Worm (Caenorhabditis elegans): ENCODE data around the gene rpac-40.

rpac-40 gene

ce11 chrV:4199185-4199584 lies at the start of gene rpac-40:
Gene rpac-40, plus strand, starts transcription at chrV:4199485.
- TF ChIP-seq ama-1 (optimal IDR thresholded peaks at IDR 0.05) = no peak
- no peak for TF ChIP-seq tbx-37 (GFP tag; conservative IDR thresholded peaks at IDR 0.05)
- no peak for TF ChIP-seq ceh-13 (GFP tag; optimal IDR thresholded peaks at IDR 0.05)
- TF ChIP-seq tra-4 (tag; optimal IDR thresholded peaks at IDR 0.05) = no peak

- TF ChIP-seq aly-1 (tag; optimal IDR thresholded peaks at IDR 0.05) (no peak), B0310.2 (tag; optimal IDR thresholded peaks at IDR 0.05) (no peak), ama-1 (optimal IDR thresholded peaks at IDR 0.05) (no peak), tbx-37 (GFP tag; conservative IDR thresholded peaks at IDR 0.05) (no peak), hnd-1 (tag; optimal IDR thresholded peaks at IDR 0.05) (no peak)
Observed at ce11 chrV:4151400-4151799, 47.9 kb upstream of the rpac-40 start.

ce11 chrV:4152200-4152599 lies 47.1 kb upstream of the rpac-40 start, which contains the start of gene Y45G5AM.6:
Gene Y45G5AM.6, minus strand, starts transcription at chrV:4152300.
- no peak for TF ChIP-seq flt-1 (GFP tag; IDR thresholded peaks at IDR 0.05)
- TF ChIP-seq ceh-36 (tag; optimal IDR thresholded peaks at IDR 0.05) = no peak
- no peak for TF ChIP-seq F13C5.2 (tag; optimal IDR thresholded peaks at IDR 0.05)
- no peak for TF ChIP-seq hnd-1 (tag; optimal IDR thresholded peaks at IDR 0.05)
- TF ChIP-seq tbx-37 (GFP tag; conservative IDR thresholded peaks at IDR 0.05) = no peak
- no peak for TF ChIP-seq hmg-4 (GFP tag; optimal IDR thresholded peaks at IDR 0.05)
- TF ChIP-seq B0310.2 (tag; optimal IDR thresholded peaks at IDR 0.05) = no peak
- TF ChIP-seq hmbx-1 (tag; optimal IDR thresholded peaks at IDR 0.05) = no peak
- TF ChIP-seq ama-1 (optimal IDR thresholded peaks at IDR 0.05) = no peak
- TF ChIP-seq aly-1 (tag; optimal IDR thresholded peaks at IDR 0.05) = no peak
- no peak for TF ChIP-seq tra-4 (tag; optimal IDR thresholded peaks at IDR 0.05)
- TF ChIP-seq sea-1 (GFP tag; conservative IDR thresholded peaks at IDR 0.05) = no peak
- TF ChIP-seq scrt-1 (GFP tag; IDR thresholded peaks at IDR 0.05) = no peak
- no peak for TF ChIP-seq ceh-13 (GFP tag; optimal IDR thresholded peaks at IDR 0.05)
- TF ChIP-seq tbx-11 (GFP tag; IDR thresholded peaks at IDR 0.05) = no peak
- TF ChIP-seq ets-7 (tag; optimal IDR thresholded peaks at IDR 0.05) = no peak

- no peak for TF ChIP-seq ceh-13 (GFP tag; optimal IDR thresholded peaks at IDR 0.05)
- no peak for TF ChIP-seq ama-1 (optimal IDR thresholded peaks at IDR 0.05)
Observed at ce11 chrV:4157291-4157690, 42.0 kb upstream of the rpac-40 start.

- TF ChIP-seq ceh-36 (tag; optimal IDR thresholded peaks at IDR 0.05) (no peak), hmbx-1 (tag; optimal IDR thresholded peaks at IDR 0.05) (no peak), scrt-1 (GFP tag; IDR thresholded peaks at IDR 0.05) (no peak), hnd-1 (tag; optimal IDR thresholded peaks at IDR 0.05) (no peak), aly-1 (tag; optimal IDR thresholded peaks at IDR 0.05) (no peak), hmg-4 (GFP tag; optimal IDR thresholded peaks at IDR 0.05) (no peak), B0310.2 (tag; optimal IDR thresholded peaks at IDR 0.05) (no peak), ceh-13 (GFP tag; optimal IDR thresholded peaks at IDR 0.05) (no peak), ama-1 (optimal IDR thresholded peaks at IDR 0.05) (no peak), sea-1 (GFP tag; conservative IDR thresholded peaks at IDR 0.05) (no peak), tra-4 (tag; optimal IDR thresholded peaks at IDR 0.05) (no peak), ets-7 (tag; optimal IDR thresholded peaks at IDR 0.05) (no peak), tbx-11 (GFP tag; IDR thresholded peaks at IDR 0.05) (no peak), pes-1 (GFP tag; IDR thresholded peaks at IDR 0.05) (no peak), F13C5.2 (tag; optimal IDR thresholded peaks at IDR 0.05) (no peak), tbx-37 (GFP tag; conservative IDR thresholded peaks at IDR 0.05) (no peak)
Observed at ce11 chrV:4160086-4160485, 39.2 kb upstream of the rpac-40 start, which contains the start of gene Y45G5AM.5. Gene Y45G5AM.5, plus strand, starts transcription at chrV:4160386.

- TF ChIP-seq ets-7 (tag; optimal IDR thresholded peaks at IDR 0.05) (no peak), pes-1 (GFP tag; IDR thresholded peaks at IDR 0.05) (no peak), scrt-1 (GFP tag; IDR thresholded peaks at IDR 0.05) (no peak), flt-1 (GFP tag; IDR thresholded peaks at IDR 0.05) (no peak), tbx-37 (GFP tag; conservative IDR thresholded peaks at IDR 0.05) (no peak), hnd-1 (tag; optimal IDR thresholded peaks at IDR 0.05) (no peak), ama-1 (optimal IDR thresholded peaks at IDR 0.05) (no peak), ceh-36 (tag; optimal IDR thresholded peaks at IDR 0.05) (no peak), F13C5.2 (tag; optimal IDR thresholded peaks at IDR 0.05) (no peak), tbx-11 (GFP tag; IDR thresholded peaks at IDR 0.05) (no peak), tra-4 (tag; optimal IDR thresholded peaks at IDR 0.05) (no peak), aly-1 (tag; optimal IDR thresholded peaks at IDR 0.05) (no peak)
Observed at ce11 chrV:4162922-4163321, 36.4 kb upstream of the rpac-40 start, which contains the start of gene Y45G5AM.4. Gene Y45G5AM.4, plus strand, starts transcription at chrV:4163222.

ce11 chrV:4164504-4164959 lies 34.8 kb upstream of the rpac-40 start, which contains the start of gene Y45G5AM.3:
Gene Y45G5AM.3, plus strand, starts transcription at chrV:4164554.
- no peak for TF ChIP-seq F13C5.2 (tag; optimal IDR thresholded peaks at IDR 0.05)
- TF ChIP-seq ceh-36 (tag; optimal IDR thresholded peaks at IDR 0.05) = no peak
- TF ChIP-seq flt-1 (GFP tag; IDR thresholded peaks at IDR 0.05) = no peak
- TF ChIP-seq hmbx-1 (tag; optimal IDR thresholded peaks at IDR 0.05) = no peak
- no peak for TF ChIP-seq pes-1 (GFP tag; IDR thresholded peaks at IDR 0.05)
- TF ChIP-seq hnd-1 (tag; optimal IDR thresholded peaks at IDR 0.05) = no peak
- TF ChIP-seq tra-4 (tag; optimal IDR thresholded peaks at IDR 0.05) = no peak
- no peak for TF ChIP-seq aly-1 (tag; optimal IDR thresholded peaks at IDR 0.05)
- no peak for TF ChIP-seq ets-7 (tag; optimal IDR thresholded peaks at IDR 0.05)

ce11 chrV:4168045-4168444 lies 31.2 kb upstream of the rpac-40 start:
- no peak for TF ChIP-seq B0310.2 (tag; optimal IDR thresholded peaks at IDR 0.05)
- no peak for TF ChIP-seq pes-1 (GFP tag; IDR thresholded peaks at IDR 0.05)
- no peak for TF ChIP-seq ets-7 (tag; optimal IDR thresholded peaks at IDR 0.05)
- no peak for TF ChIP-seq aly-1 (tag; optimal IDR thresholded peaks at IDR 0.05)
- TF ChIP-seq sea-1 (GFP tag; conservative IDR thresholded peaks at IDR 0.05) = no peak
- TF ChIP-seq ceh-36 (tag; optimal IDR thresholded peaks at IDR 0.05) = no peak

Data from whole organism, early embryonic.